Worm (Caenorhabditis elegans) whole organism, L3 larva: ENCODE data around the gene Y57E12AL.1.

Source experiments
- R02D3.7 ChIP-seq: fragments of 150-350 bp; optimal IDR thresholded peaks from 2 replicates; lab custom pipeline; 2014; ENCODE audit warnings: missing biosample characterization, missing genetic modification characterization
- aly-2 ChIP-seq: fragments of 150-350 bp; optimal IDR thresholded peaks from 2 replicates; lab custom pipeline; 2014; ENCODE audit warnings: missing biosample characterization, missing genetic modification characterization
- ama-1 ChIP-seq: fragments of 150-350 bp; optimal IDR thresholded peaks from 2 replicates; lab custom pipeline; 2018
- ceh-16 ChIP-seq: sonication (generic microtip); optimal IDR thresholded peaks from 2 replicates; lab custom pipeline; 2017; ENCODE audit warnings: missing biosample characterization, missing genetic modification characterization
- ceh-28 ChIP-seq: fragments of 150-350 bp; optimal IDR thresholded peaks from 2 replicates; lab custom pipeline; 2014; ENCODE audit warnings: missing biosample characterization, missing genetic modification reagents, missing genetic modification characterization
- ceh-82 ChIP-seq: fragments of 150-350 bp; optimal IDR thresholded peaks from 2 replicates; lab custom pipeline; 2014; ENCODE audit warnings: missing biosample characterization, missing genetic modification characterization
- ceh-9 ChIP-seq: sonication (generic microtip); optimal IDR thresholded peaks from 2 replicates; lab custom pipeline; 2018; ENCODE audit warnings: missing biosample characterization, missing genetic modification characterization
- daf-12 ChIP-seq: fragments of 150-350 bp; optimal IDR thresholded peaks from 2 replicates; lab custom pipeline; 2014; ENCODE audit warnings: missing biosample characterization, missing genetic modification reagents, missing genetic modification characterization
- egl-27 ChIP-seq: sonication (generic microtip); optimal IDR thresholded peaks from 4 replicates; lab custom pipeline; 2017; ENCODE audit warnings: missing biosample characterization, missing genetic modification reagents, missing genetic modification characterization
- elt-1 ChIP-seq: fragments of 150-350 bp; optimal IDR thresholded peaks from 2 replicates; lab custom pipeline; 2014; ENCODE audit warnings: missing biosample characterization, missing genetic modification characterization
- elt-2 ChIP-seq: sonication (generic microtip); optimal IDR thresholded peaks from 2 replicates; lab custom pipeline; 2016; ENCODE audit warnings: missing genetic modification reagents, mild to moderate bottlenecking, missing genetic modification characterization, missing compliant biosample characterization
- elt-3 ChIP-seq, 3 experiments: fragments of 150-350 bp in 1 of 3; sonication (generic microtip) in 2 of 3; optimal IDR thresholded peaks; 2 replicates in 2 of 3; 4 replicates in 1 of 3; lab custom pipeline; 2014 to 2017; ENCODE audit warnings: missing biosample characterization in 3 of 3, missing genetic modification characterization in 3 of 3
- eor-1 ChIP-seq, 2 experiments: fragments of 150-350 bp; optimal IDR thresholded peaks; 2 replicates each; lab custom pipeline; 2014 to 2018; ENCODE audit warnings: missing biosample characterization in 2 of 2, missing genetic modification characterization in 2 of 2
- fkh-10 ChIP-seq: sonication (generic microtip); optimal IDR thresholded peaks from 2 replicates; lab custom pipeline; 2017; ENCODE audit warnings: missing biosample characterization, missing genetic modification reagents, missing genetic modification characterization
- fos-1 ChIP-seq: fragments of 150-350 bp; optimal IDR thresholded peaks from 2 replicates; lab custom pipeline; 2014; ENCODE audit warnings: missing biosample characterization, missing genetic modification characterization
- hmg-11 ChIP-seq: sonication (generic microtip); optimal IDR thresholded peaks from 2 replicates; lab custom pipeline; 2016; ENCODE audit warnings: missing genetic modification characterization, missing compliant biosample characterization
- jun-1 ChIP-seq: fragments of 150-350 bp; optimal IDR thresholded peaks from 2 replicates; lab custom pipeline; 2014; ENCODE audit warnings: missing biosample characterization, missing genetic modification reagents, missing genetic modification characterization
- lin-15B ChIP-seq: fragments of 150-350 bp; optimal IDR thresholded peaks from 2 replicates; lab custom pipeline; 2014; ENCODE audit warnings: missing biosample characterization, missing genetic modification characterization
- lin-39 ChIP-seq: fragments of 150-350 bp; optimal IDR thresholded peaks from 2 replicates; lab custom pipeline; 2018; ENCODE audit warnings: missing biosample characterization, missing genetic modification reagents, missing genetic modification characterization
- lsy-12 ChIP-seq: sonication (generic microtip); optimal IDR thresholded peaks from 2 replicates; lab custom pipeline; 2016; ENCODE audit warnings: mild to moderate bottlenecking, missing genetic modification characterization, missing compliant biosample characterization
- mdl-1 ChIP-seq: fragments of 150-350 bp; optimal IDR thresholded peaks from 2 replicates; lab custom pipeline; 2014; ENCODE audit warnings: missing biosample characterization, missing genetic modification characterization
- mml-1 ChIP-seq: fragments of 150-350 bp; sonication (generic microtip); optimal IDR thresholded peaks from 3 replicates; lab custom pipeline; 2014; ENCODE audit warnings: missing biosample characterization, missing genetic modification characterization
- nfya-1 ChIP-seq: sonication (generic microtip); optimal IDR thresholded peaks from 2 replicates; lab custom pipeline; 2017; ENCODE audit warnings: missing genetic modification characterization, mild to moderate bottlenecking, missing compliant biosample characterization, antibody characterized with exemption, moderate library complexity; ENCODE audit not compliant: insufficient read depth
- nhr-11 ChIP-seq: fragments of 150-350 bp; optimal IDR thresholded peaks from 2 replicates; lab custom pipeline; 2014; ENCODE audit warnings: missing biosample characterization, missing genetic modification characterization
- nhr-12 ChIP-seq: fragments of 150-350 bp; optimal IDR thresholded peaks from 2 replicates; lab custom pipeline; 2014; ENCODE audit warnings: missing biosample characterization, missing genetic modification characterization
- nhr-23 ChIP-seq: fragments of 150-350 bp; optimal IDR thresholded peaks from 2 replicates; lab custom pipeline; 2014; ENCODE audit warnings: missing biosample characterization, missing genetic modification reagents, missing genetic modification characterization
- nhr-237 ChIP-seq: fragments of 150-350 bp; optimal IDR thresholded peaks from 2 replicates; lab custom pipeline; 2014; ENCODE audit warnings: missing biosample characterization, missing genetic modification characterization
- nhr-43 ChIP-seq: sonication (generic microtip); optimal IDR thresholded peaks from 2 replicates; lab custom pipeline; 2016; ENCODE audit warnings: mild to moderate bottlenecking, missing genetic modification characterization, missing compliant biosample characterization; ENCODE audit not compliant: poor library complexity, severe bottlenecking
- nhr-67 ChIP-seq: fragments of 150-350 bp; optimal IDR thresholded peaks from 2 replicates; lab custom pipeline; 2014; ENCODE audit warnings: missing biosample characterization, missing genetic modification characterization
- nhr-77 ChIP-seq: fragments of 150-350 bp; optimal IDR thresholded peaks from 2 replicates; lab custom pipeline; 2014; ENCODE audit warnings: missing biosample characterization, missing genetic modification characterization
- pha-4 ChIP-seq: fragments of 150-350 bp; optimal IDR thresholded peaks from 2 replicates; lab custom pipeline; 2014; ENCODE audit warnings: missing biosample characterization, missing genetic modification reagents, missing genetic modification characterization
- pqm-1 ChIP-seq: fragments of 150-350 bp; optimal IDR thresholded peaks from 2 replicates; lab custom pipeline; 2017; ENCODE audit warnings: missing biosample characterization, missing genetic modification characterization, inconsistent platforms
- skn-1 ChIP-seq: fragments of 150-350 bp; optimal IDR thresholded peaks from 2 replicates; lab custom pipeline; 2014; ENCODE audit warnings: missing biosample characterization, missing genetic modification characterization
- snpc-4 ChIP-seq: fragments of 150-350 bp; optimal IDR thresholded peaks from 2 replicates; lab custom pipeline; 2014; ENCODE audit warnings: missing biosample characterization, missing genetic modification characterization
- tbx-2 ChIP-seq: sonication (generic microtip); optimal IDR thresholded peaks from 2 replicates; lab custom pipeline; 2016; ENCODE audit warnings: mild to moderate bottlenecking, missing genetic modification characterization, missing compliant biosample characterization
- unc-39 ChIP-seq: sonication (generic microtip); optimal IDR thresholded peaks from 4 replicates; lab custom pipeline; 2017; ENCODE audit warnings: missing biosample characterization, missing genetic modification characterization
- unc-62 ChIP-seq: fragments of 150-350 bp; sonication (generic microtip); optimal IDR thresholded peaks from 4 replicates; lab custom pipeline; 2014; ENCODE audit warnings: missing biosample characterization, missing genetic modification reagents, missing genetic modification characterization
- zag-1 ChIP-seq: fragments of 150-350 bp; optimal IDR thresholded peaks from 2 replicates; lab custom pipeline; 2014; ENCODE audit warnings: missing biosample characterization, missing genetic modification characterization
- ztf-11 ChIP-seq: fragments of 150-350 bp; optimal IDR thresholded peaks from 2 replicates; lab custom pipeline; 2014; ENCODE audit warnings: missing biosample characterization, missing genetic modification characterization

The Y57E12AL.1 gene

ce11 chrV:7012617-7013016 lies 47.7 kb upstream of the Y57E12AL.1 start, which contains the start of gene srw-127:
TSS of gene srw-127 (plus strand) at chrV:7012917.
- no peak for TF ChIP-seq mml-1
- TF ChIP-seq ceh-28 (tag; lab: Kevin White, UChicago): no peak
- no peak for TF ChIP-seq zag-1 (tag; lab: Kevin White, UChicago)
- no peak for TF ChIP-seq nhr-23 (tag; lab: Kevin White, UChicago)
- no peak for TF ChIP-seq ceh-9 (tag; lab: Kevin White, UChicago)
- no peak for TF ChIP-seq lin-15B (tag; lab: Kevin White, UChicago)
- no peak for TF ChIP-seq lin-39
- TF ChIP-seq R02D3.7 (tag; lab: Kevin White, UChicago): no peak
- TF ChIP-seq daf-12 (tag; lab: Kevin White, UChicago): no peak
- no peak for TF ChIP-seq nhr-11
- TF ChIP-seq elt-1: no peak
- TF ChIP-seq, all 47 proteins: peak for 0

- no peak for TF ChIP-seq daf-12 (tag; lab: Kevin White, UChicago)
Observed at ce11 chrV:7015872-7016271, 44.5 kb upstream of the Y57E12AL.1 start, which contains the start of gene C33G8.13. TSS of gene C33G8.13 (minus strand) at chrV:7015972.

- TF ChIP-seq ceh-16 (tag; lab: Kevin White, UChicago) (no peak), ceh-28 (tag; lab: Kevin White, UChicago) (no peak), pqm-1 (tag; lab: Kevin White, UChicago) (no peak), elt-1 (no peak), fkh-10 (GFP tag; lab: Kevin White, UChicago) (no peak), nhr-77 (tag; lab: Kevin White, UChicago) (no peak), elt-3 (tag; optimal IDR thresholded peaks at IDR 0.05; lab: Kevin White, UChicago) (no peak), tbx-2 (tag; lab: Kevin White, UChicago) (no peak), mml-1 (no peak), eor-1 (tag; optimal IDR thresholded peaks at IDR 0.05; lab: Kevin White, UChicago) (no peak), nhr-67 (no peak), lsy-12 (tag; lab: Kevin White, UChicago) (no peak), elt-2 (tag; lab: Kevin White, UChicago) (no peak), pha-4 (tag; lab: Kevin White, UChicago) (no peak)
Observed at ce11 chrV:7017059-7017458, 43.3 kb upstream of the Y57E12AL.1 start, which contains the start of gene srsx-32. TSS of gene srsx-32 (plus strand) at chrV:7017359.

ce11 chrV:7021772-7022171 lies 38.6 kb upstream of the Y57E12AL.1 start, which contains the start of gene F20A1.4:
TSS of gene F20A1.4 (minus strand) at chrV:7021872.
- TF ChIP-seq daf-12 (tag; lab: Kevin White, UChicago) (no peak), nhr-237 (tag; lab: Kevin White, UChicago) (no peak), mdl-1 (tag; lab: Kevin White, UChicago) (no peak), lin-39 (no peak), egl-27 (tag; lab: Kevin White, UChicago) (no peak), hmg-11 (tag; lab: Kevin White, UChicago) (no peak), nhr-77 (tag; lab: Kevin White, UChicago) (no peak), ztf-11 (no peak), jun-1 (no peak), zag-1 (tag; lab: Kevin White, UChicago) (no peak), mml-1 (no peak), aly-2 (tag; lab: Kevin White, UChicago) (no peak), skn-1 (tag; lab: Kevin White, UChicago) (no peak), lin-15B (tag; lab: Kevin White, UChicago) (no peak), ceh-82 (tag; lab: Kevin White, UChicago) (no peak), unc-39 (tag; lab: Kevin White, UChicago) (no peak), tbx-2 (tag; lab: Kevin White, UChicago) (no peak), nfya-1 (tag; lab: Kevin White, UChicago) (no peak), elt-3 (tag; optimal IDR thresholded peaks at IDR 0.05; lab: Kevin White, UChicago) (no peak)

ce11 chrV:7022981-7023380 lies 37.3 kb upstream of the Y57E12AL.1 start:
- TF ChIP-seq ztf-11: no peak
- TF ChIP-seq mml-1: no peak
- no peak for TF ChIP-seq nhr-43 (tag; lab: Kevin White, UChicago)
- TF ChIP-seq snpc-4 (tag; lab: Kevin White, UChicago): no peak
- no peak for TF ChIP-seq nhr-77 (tag; lab: Kevin White, UChicago)
- no peak for TF ChIP-seq zag-1 (tag; lab: Kevin White, UChicago)
- TF ChIP-seq nhr-12 (tag; lab: Kevin White, UChicago): no peak
- TF ChIP-seq ama-1 (lab: Kevin White, UChicago): no peak
- no peak for TF ChIP-seq fos-1 (tag; lab: Kevin White, UChicago)
- no peak for TF ChIP-seq eor-1 (tag; optimal IDR thresholded peaks at IDR 0.05; lab: Kevin White, UChicago)
- TF ChIP-seq unc-62 (GFP tag; lab: Kevin White, UChicago): no peak
- TF ChIP-seq tbx-2 (tag; lab: Kevin White, UChicago): no peak
